Fruit fly (Drosophila melanogaster): ENCODE results near the gene CG5800.
A peak's percentile ranks its signal among the peaks of the same experiment; 100 is the strongest.

The CG5800 gene

DNA sequence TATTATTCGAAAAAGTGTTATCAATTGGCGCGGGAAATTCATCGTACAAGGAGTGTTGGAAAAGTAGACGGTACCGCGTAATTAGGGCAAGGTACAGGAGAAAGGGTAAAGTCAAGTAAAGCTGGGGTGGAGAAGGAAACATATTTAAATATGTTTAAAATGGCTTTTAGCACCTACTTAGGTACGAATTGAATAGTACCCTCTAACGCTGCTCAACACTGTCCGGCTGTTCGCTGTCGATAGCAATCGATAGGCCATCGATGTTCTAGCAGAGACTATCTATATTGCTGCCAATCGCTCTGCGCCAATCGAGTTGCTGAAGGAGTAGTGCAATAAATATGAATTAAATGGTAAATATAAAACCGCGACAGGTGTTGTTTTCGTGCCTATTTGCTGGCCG lies 36.8 kb upstream of the CG5800 start, which contains the start of gene X11L (continued):
- TF ChIP-seq CG7963 (GFP tag; IDR thresholded peaks at IDR 0.05; ENCODE audit: partially characterized antibody) (peak; percentile 77; the same call in 2 of the 3 replicates), CG12104 (GFP tag; optimal IDR thresholded peaks at IDR 0.05) (no peak), CrebB (tag; optimal IDR thresholded peaks at IDR 0.05) (peak; percentile 44), CG3847 (GFP tag; IDR thresholded peaks at IDR 0.05) (peak; percentile 76), usp (GFP tag; optimal IDR thresholded peaks at IDR 0.05) (no peak), Meics (GFP tag; optimal IDR thresholded peaks at IDR 0.05) (peak; percentile 66), lbe (GFP tag; optimal IDR thresholded peaks at IDR 0.05) (peak; percentile 75), CG7556 (GFP tag; optimal IDR thresholded peaks at IDR 0.05) (peak; percentile 57), fu2 (GFP tag; optimal IDR thresholded peaks at IDR 0.05) (peak; percentile 61), CG17612 (GFP tag; IDR thresholded peaks at IDR 0.05) (peak; percentile 69), CG11398 (GFP tag; optimal IDR thresholded peaks at IDR 0.05) (peak; percentile 34), CG3726 (GFP tag; IDR thresholded peaks at IDR 0.05) (no peak), Dp (GFP tag; optimal IDR thresholded peaks at IDR 0.05) (peak; percentile 72), CG34376 (GFP tag; optimal IDR thresholded peaks at IDR 0.05) (no peak), az2 (GFP tag; optimal IDR thresholded peaks at IDR 0.05) (peak; percentile 72), tup (GFP tag; optimal IDR thresholded peaks at IDR 0.05) (peak; percentile 68), CG7928 (GFP tag; optimal IDR thresholded peaks at IDR 0.05) (no peak), salm (tag; optimal IDR thresholded peaks at IDR 0.05) (no peak), Hr3 (GFP tag; optimal IDR thresholded peaks at IDR 0.05) (peak; percentile 76), CG18619 (GFP tag; optimal IDR thresholded peaks at IDR 0.05) (peak; percentile 69), nerfin-1 (tag; optimal IDR thresholded peaks at IDR 0.05) (peak; percentile 8), tx (GFP tag; optimal IDR thresholded peaks at IDR 0.05) (peak; percentile 70), CG2889 (GFP tag; IDR thresholded peaks at IDR 0.05) (no peak), CG9215 (GFP tag; IDR thresholded peaks at IDR 0.05) (peak; percentile 40; the same call in 1 of the 2 replicates), Sry-δ (GFP tag; optimal IDR thresholded peaks at IDR 0.05) (peak; percentile 82), sens-2 (GFP tag; IDR thresholded peaks at IDR 0.05) (no peak), D (optimal IDR thresholded peaks at IDR 0.05) (no peak), D (GFP tag; optimal IDR thresholded peaks at IDR 0.05) (peak; percentile 26), vfl (GFP tag; optimal IDR thresholded peaks at IDR 0.05) (peak; percentile 79), CG11085 (GFP tag; IDR thresholded peaks at IDR 0.05) (peak; percentile 44; the same call in 1 of the 2 replicates), CG17912 (GFP tag; optimal IDR thresholded peaks at IDR 0.05) (no peak), crp (GFP tag; optimal IDR thresholded peaks at IDR 0.05) (peak in 1 of 2 experiments; percentile 34), CG9609 (GFP tag; optimal IDR thresholded peaks at IDR 0.05) (peak; percentile 78), Mrtf (GFP tag; IDR thresholded peaks at IDR 0.05) (peak; percentile 53; the same call in 1 of the 3 replicates), Blimp-1 (GFP tag; optimal IDR thresholded peaks at IDR 0.05) (no peak), fd96Cb (tag; optimal IDR thresholded peaks at IDR 0.05) (peak; percentile 32), h (optimal IDR thresholded peaks at IDR 0.05) (no peak), CG8924 (tag; optimal IDR thresholded peaks at IDR 0.05) (no peak), sna (GFP tag; IDR thresholded peaks at IDR 0.05; ENCODE audit: partially characterized antibody) (peak; percentile 83), luna (GFP tag; optimal IDR thresholded peaks at IDR 0.05) (no peak), slou (GFP tag; optimal IDR thresholded peaks at IDR 0.05) (peak; percentile 29), CG1602 (GFP tag; optimal IDR thresholded peaks at IDR 0.05) (peak; percentile 55), CG6765 (GFP tag; optimal IDR thresholded peaks at IDR 0.05) (no peak), HmgZ (tag; optimal IDR thresholded peaks at IDR 0.05) (peak; percentile 78), Dbx (GFP tag; IDR thresholded peaks at IDR 0.05) (peak; percentile 58; the same call in 2 of the 3 replicates), CG43689 (GFP tag; IDR thresholded peaks at IDR 0.05) (0 out of 2 replicates have a peak, but pooled peaks have one; percentile 43), ken (GFP tag; IDR thresholded peaks at IDR 0.05) (peak; percentile 79; the same call in 2 of the 3 replicates), Adf1 (GFP tag; IDR thresholded peaks at IDR 0.05) (peak; percentile 59), CG4282 (GFP tag; optimal IDR thresholded peaks at IDR 0.05) (peak; percentile 65), Fer2 (tag; optimal IDR thresholded peaks at IDR 0.05) (peak; percentile 16), Tbp (GFP tag; optimal IDR thresholded peaks at IDR 0.05) (no peak), vnd (GFP tag; IDR thresholded peaks at IDR 0.05; ENCODE audit: partially characterized antibody) (peak; percentile 83)
